Worm (Caenorhabditis elegans) whole organism, L2 larva: Measurements from ENCODE around the gene T22D1.1.

Experiments used
- ama-1 ChIP-seq: fragments of 150-350 bp; optimal IDR thresholded peaks from 2 replicates; lab custom pipeline; 2018; ENCODE audit warnings: inconsistent platforms
- ceh-82 ChIP-seq: fragments of 150-350 bp; optimal IDR thresholded peaks from 2 replicates; lab custom pipeline; 2014; ENCODE audit warnings: missing biosample characterization, missing genetic modification characterization
- nhr-23 ChIP-seq: fragments of 150-350 bp; optimal IDR thresholded peaks from 2 replicates; lab custom pipeline; 2014; ENCODE audit warnings: missing biosample characterization, missing genetic modification reagents, missing genetic modification characterization
- unc-62 ChIP-seq: fragments of 150-350 bp; optimal IDR thresholded peaks from 2 replicates; lab custom pipeline; 2014; ENCODE audit warnings: missing biosample characterization, missing genetic modification reagents, missing genetic modification characterization
- ztf-11 ChIP-seq: sonication (generic microtip); optimal IDR thresholded peaks from 2 replicates; lab custom pipeline; 2017; ENCODE audit warnings: missing biosample characterization, missing genetic modification characterization

ce11 chrIV:6920063-6920462, 3.1 kb upstream of the T22D1.1 start, which contains the start of gene T22D1.18:
- TF ChIP-seq ama-1 (no peak), ztf-11 (no peak), ceh-82 (tag; lab: Kevin White, UChicago) (no peak), unc-62 (GFP tag; lab: Kevin White, UChicago) (no peak), nhr-23 (no peak)
